Fruit fly (Drosophila melanogaster) whole organism, pupa: Measurements from ENCODE around the gene jb.

Experiments
- CG12605 ChIP-seq: fragments of 200-800 bp; sonication (Bioruptor generic); IDR thresholded peaks from 2 replicates; pipeline ENCODE4 v1.3.6; 2022; ENCODE audit warnings: missing biosample characterization, missing genetic modification characterization
- CG15710 ChIP-seq: fragments of 200-800 bp; sonication (Bioruptor generic); optimal IDR thresholded peaks from 2 replicates; lab custom pipeline; 2018; ENCODE audit warnings: missing biosample characterization, mild to moderate bottlenecking, missing genetic modification characterization, moderate library complexity
- CG17806 ChIP-seq: fragments of 200-800 bp; sonication (Bioruptor generic); optimal IDR thresholded peaks from 2 replicates; lab custom pipeline; 2018; ENCODE audit warnings: missing biosample characterization, mild to moderate bottlenecking, missing genetic modification characterization, moderate library complexity
- CG32121 ChIP-seq: fragments of 200-800 bp; sonication (Bioruptor generic); IDR thresholded peaks from 2 replicates; pipeline ENCODE4 v1.3.6; 2022; ENCODE audit warnings: missing biosample characterization, missing genetic modification characterization
- CG8159 ChIP-seq: fragments of 200-800 bp; sonication (Bioruptor generic); optimal IDR thresholded peaks from 3 replicates; lab custom pipeline; 2018; ENCODE audit warnings: missing biosample characterization, mild to moderate bottlenecking, missing genetic modification characterization, moderate library complexity
- EcR ChIP-seq: fragments of 200-800 bp; sonication (Bioruptor generic); optimal IDR thresholded peaks from 3 replicates; lab custom pipeline; 2019; ENCODE audit warnings: missing biosample characterization, missing genetic modification characterization, mild to moderate bottlenecking, moderate library complexity, missing genetic modification reagents
- Pif1B ChIP-seq: fragments of 200-800 bp; sonication (Bioruptor generic); optimal IDR thresholded peaks from 3 replicates; lab custom pipeline; 2016; ENCODE audit warnings: missing biosample characterization, missing genetic modification characterization
- rn ChIP-seq: fragments of 200-800 bp; sonication (Bioruptor generic); IDR thresholded peaks from 2 replicates; pipeline ENCODE4 v1.3.6; 2022; ENCODE audit warnings: missing biosample characterization, missing genetic modification characterization

dm6 chrX:20411635-20412034, 21.0 kb upstream of the jb start:
- TF ChIP-seq CG8159 (tag; lab: Kevin White, UChicago), result no peak
- TF ChIP-seq CG32121 (GFP tag; lab: Robert Waterston, UW), result no peak
- TF ChIP-seq rn (GFP tag; lab: Robert Waterston, UW), result no peak
- no peak for TF ChIP-seq CG12605
- TF ChIP-seq CG17806 (tag; lab: Kevin White, UChicago), result no peak
- no peak for TF ChIP-seq EcR (GFP tag; lab: Kevin White, UChicago)
- no peak for TF ChIP-seq Pif1B
- TF ChIP-seq CG15710 (tag; lab: Kevin White, UChicago), result no peak
